Comparison of ENCODE assay signal across 6 worm cellular contexts in the genomic region with DNA sequence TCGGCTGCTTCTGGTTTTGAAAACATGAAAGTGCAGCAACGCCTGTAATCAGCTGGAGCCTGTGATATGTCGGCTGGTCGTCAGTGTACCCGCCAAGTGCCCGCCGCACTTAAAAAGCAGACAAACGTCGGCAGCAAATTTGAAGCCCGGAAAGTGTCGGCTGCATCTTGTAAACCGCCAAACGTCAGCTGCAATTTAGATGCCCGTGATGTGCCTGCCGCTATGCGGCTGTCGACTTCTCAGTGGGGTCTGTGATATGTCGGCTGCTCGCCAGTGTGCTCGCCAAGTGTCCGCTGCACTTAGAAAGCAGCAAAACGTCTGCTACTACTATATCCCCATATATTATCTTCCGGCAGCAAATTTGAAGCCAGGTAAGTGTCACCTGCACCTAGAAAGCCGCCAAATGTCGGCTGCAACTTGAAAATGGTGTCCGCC.
TF ChIP-seq lines count a peak whose summit lies in the region.

No protein-coding gene starts in this region.

TF ChIP-seq in whole organism, L1 larva, 84 proteins besides CTCF, POLR2A, EP300 and RAD21:
- TF ChIP-seq snpc-4 (tag; optimal IDR thresholded peaks at IDR 0.05; lab: Kevin White, UChicago) = peak; percentile 2
- no peak for TF ChIP-seq nhr-84 (tag; optimal IDR thresholded peaks at IDR 0.05; lab: Kevin White, UChicago)

TF ChIP-seq in whole organism, L2 larva, 48 proteins besides CTCF, POLR2A, EP300 and RAD21 (continues in another document):
- peak; percentile 22 for TF ChIP-seq Y55F3AM.14 (GFP tag; optimal IDR thresholded peaks at IDR 0.05; lab: Kevin White, UChicago)
- peak; percentile 52 for TF ChIP-seq snpc-4 (tag; optimal IDR thresholded peaks at IDR 0.05; lab: Kevin White, UChicago)
- TF ChIP-seq dmd-4 (tag; optimal IDR thresholded peaks at IDR 0.05; lab: Kevin White, UChicago) = no peak
- peak; percentile 3 for TF ChIP-seq lin-13 (GFP tag; optimal IDR thresholded peaks at IDR 0.05; lab: Kevin White, UChicago)
- TF ChIP-seq unc-39 (tag; optimal IDR thresholded peaks at IDR 0.05; lab: Kevin White, UChicago) = no peak
- TF ChIP-seq nhr-23 (tag; optimal IDR thresholded peaks at IDR 0.05; lab: Kevin White, UChicago) = no peak
- TF ChIP-seq sem-4 (tag; optimal IDR thresholded peaks at IDR 0.05; lab: Kevin White, UChicago) = no peak
- TF ChIP-seq crh-2 (tag; optimal IDR thresholded peaks at IDR 0.05; lab: Kevin White, UChicago) = no peak
- TF ChIP-seq nhr-21 (tag; optimal IDR thresholded peaks at IDR 0.05; lab: Kevin White, UChicago) = no peak
- TF ChIP-seq unc-62 (GFP tag; optimal IDR thresholded peaks at IDR 0.05; lab: Kevin White, UChicago) = no peak
- TF ChIP-seq mbf-1 (tag; optimal IDR thresholded peaks at IDR 0.05; lab: Kevin White, UChicago) = no peak
- TF ChIP-seq peb-1 (tag; optimal IDR thresholded peaks at IDR 0.05; lab: Kevin White, UChicago) = no peak
- TF ChIP-seq nhr-10 (tag; optimal IDR thresholded peaks at IDR 0.05; lab: Kevin White, UChicago) = no peak
- no peak for TF ChIP-seq mdl-1 (tag; optimal IDR thresholded peaks at IDR 0.05; lab: Kevin White, UChicago)
- TF ChIP-seq blmp-1 (tag; optimal IDR thresholded peaks at IDR 0.05; lab: Kevin White, UChicago; ENCODE audit: insufficient read depth) = no peak
- no peak for TF ChIP-seq ZK546.5 (tag; optimal IDR thresholded peaks at IDR 0.05; lab: Kevin White, UChicago)
- TF ChIP-seq ztf-1 (GFP tag; conservative IDR thresholded peaks at IDR 0.05; lab: Robert Waterston, UW) = no peak
- TF ChIP-seq nhr-11 (tag; optimal IDR thresholded peaks at IDR 0.05; lab: Kevin White, UChicago) = no peak

TF ChIP-seq in whole organism, L3 larva, 47 proteins besides CTCF, POLR2A, EP300 and RAD21:
- TF ChIP-seq nhr-67 (tag; optimal IDR thresholded peaks at IDR 0.05; lab: Kevin White, UChicago) (no peak), snpc-4 (tag; optimal IDR thresholded peaks at IDR 0.05; lab: Kevin White, UChicago) (peak; percentile 24), ZK546.5 (tag; optimal IDR thresholded peaks at IDR 0.05; lab: Kevin White, UChicago) (no peak), hmg-11 (tag; optimal IDR thresholded peaks at IDR 0.05; lab: Kevin White, UChicago) (no peak), nhr-77 (tag; optimal IDR thresholded peaks at IDR 0.05; lab: Kevin White, UChicago) (no peak)
TF ChIP-seq in whole organism, L3 larva: peak in this region for 1.

TF ChIP-seq in whole organism, L4 larva, 104 proteins besides CTCF, POLR2A, EP300 and RAD21 (continues in another document):
- TF ChIP-seq ceh-62 (tag; optimal IDR thresholded peaks at IDR 0.05; lab: Kevin White, UChicago) (no peak), F44E2.7 (GFP tag; IDR thresholded peaks at IDR 0.05; lab: Robert Waterston, UW) (no peak), lin-1 (GFP tag; IDR thresholded peaks at IDR 0.05; lab: Robert Waterston, UW) (no peak), zfp-3 (GFP tag; conservative IDR thresholded peaks at IDR 0.05; lab: Robert Waterston, UW) (0 out of 2 replicates have a peak, but pooled peaks have one; percentile 53), zfp-2 (tag; optimal IDR thresholded peaks at IDR 0.05; lab: Kevin White, UChicago) (no peak), lsy-2 (tag; optimal IDR thresholded peaks at IDR 0.05; lab: Kevin White, UChicago) (no peak), aha-1 (tag; lab: Kevin White, UChicago) (peak; percentile 72), ces-1 (GFP tag; optimal IDR thresholded peaks at IDR 0.05; lab: Kevin White, UChicago) (no peak), gei-8 (GFP tag; optimal IDR thresholded peaks at IDR 0.05; lab: Kevin White, UChicago) (no peak), unc-62 (GFP tag; optimal IDR thresholded peaks at IDR 0.05 in 1 of 2; lab: Kevin White, UChicago) (no peak), unc-62 (tag; optimal IDR thresholded peaks at IDR 0.05; lab: Kevin White, UChicago) (no peak), attf-4 (tag; optimal IDR thresholded peaks at IDR 0.05; lab: Kevin White, UChicago) (no peak), lim-7 (GFP tag; IDR thresholded peaks at IDR 0.05; lab: Robert Waterston, UW) (no peak), ctbp-1 (GFP tag; IDR thresholded peaks at IDR 0.05; lab: Robert Waterston, UW) (no peak), ceh-82 (tag; optimal IDR thresholded peaks at IDR 0.05; lab: Kevin White, UChicago) (no peak), ZK337.2 (GFP tag; IDR thresholded peaks at IDR 0.05; lab: Robert Waterston, UW) (no peak), jun-1 (tag; optimal IDR thresholded peaks at IDR 0.05; lab: Kevin White, UChicago) (no peak), nhr-25 (tag; optimal IDR thresholded peaks at IDR 0.05; lab: Kevin White, UChicago; ENCODE audit: borderline replicate concordance, insufficient read depth) (no peak), nhr-48 (tag; optimal IDR thresholded peaks at IDR 0.05; lab: Kevin White, UChicago) (no peak), lin-29 (GFP tag; IDR thresholded peaks at IDR 0.05; lab: Robert Waterston, UW) (no peak), F37D6.2 (tag; optimal IDR thresholded peaks at IDR 0.05; lab: Kevin White, UChicago) (no peak), spr-3 (GFP tag; optimal IDR thresholded peaks at IDR 0.05; lab: Kevin White, UChicago) (no peak)

TF ChIP-seq in whole organism, midembryonic, 9 proteins besides CTCF, POLR2A, EP300 and RAD21:
- 0 out of 2 replicates have a peak, but pooled peaks have one; percentile 12 for TF ChIP-seq klf-2 (GFP tag; conservative IDR thresholded peaks at IDR 0.05; lab: Robert Waterston, UW)
- TF ChIP-seq ztf-23 (GFP tag; IDR thresholded peaks at IDR 0.05; lab: Robert Waterston, UW) = no peak
- no peak for TF ChIP-seq ztf-29 (GFP tag; IDR thresholded peaks at IDR 0.05; lab: Robert Waterston, UW)

TF ChIP-seq in whole organism, young adult, 124 proteins besides CTCF, POLR2A, EP300 and RAD21:
- TF ChIP-seq sea-2 (GFP tag; IDR thresholded peaks at IDR 0.05; lab: Robert Waterston, UW) (peak; percentile 21; the same call in 1 of the 2 replicates), madf-3 (GFP tag; IDR thresholded peaks at IDR 0.05; lab: Robert Waterston, UW) (no peak), ztf-28 (GFP tag; IDR thresholded peaks at IDR 0.05; lab: Robert Waterston, UW) (0 out of 2 replicates have a peak, but pooled peaks have one; percentile 30), F57A8.1 (GFP tag; optimal IDR thresholded peaks at IDR 0.05; lab: Kevin White, UChicago) (peak; percentile 37), hmg-20 (GFP tag; IDR thresholded peaks at IDR 0.05; lab: Robert Waterston, UW) (no peak), F23B12.7 (tag; optimal IDR thresholded peaks at IDR 0.05; lab: Kevin White, UChicago; ENCODE audit: insufficient read depth) (no peak), rcor-1 (GFP tag; IDR thresholded peaks at IDR 0.05; lab: Robert Waterston, UW) (no peak), tlf-1 (GFP tag; optimal IDR thresholded peaks at IDR 0.05; lab: Kevin White, UChicago) (no peak), mcd-1 (GFP tag; IDR thresholded peaks at IDR 0.05; lab: Robert Waterston, UW) (peak; percentile 30; the same call in 1 of the 2 replicates), Y95B8A.8 (GFP tag; IDR thresholded peaks at IDR 0.05; lab: Robert Waterston, UW) (no peak), D2030.7 (GFP tag; IDR thresholded peaks at IDR 0.05; lab: Robert Waterston, UW) (no peak), lir-1 (GFP tag; conservative IDR thresholded peaks at IDR 0.05; lab: Robert Waterston, UW) (no peak), gei-17 (GFP tag; optimal IDR thresholded peaks at IDR 0.05; lab: Kevin White, UChicago) (no peak), egrh-3 (GFP tag; IDR thresholded peaks at IDR 0.05; lab: Robert Waterston, UW) (peak; percentile 39; the same call in 1 of the 2 replicates), lin-54 (GFP tag; optimal IDR thresholded peaks at IDR 0.05; lab: Kevin White, UChicago) (peak; percentile 5), dox-1 (GFP tag; IDR thresholded peaks at IDR 0.05; lab: Robert Waterston, UW) (0 out of 2 replicates have a peak, but pooled peaks have one; percentile 41), cebp-2 (GFP tag; IDR thresholded peaks at IDR 0.05; lab: Robert Waterston, UW) (0 out of 2 replicates have a peak, but pooled peaks have one; percentile 40), F39B2.1 (GFP tag; IDR thresholded peaks at IDR 0.05; lab: Robert Waterston, UW) (peak; percentile 37; the same call in 1 of the 2 replicates), bed-2 (GFP tag; IDR thresholded peaks at IDR 0.05; lab: Robert Waterston, UW) (peak; percentile 43; the same call in 1 of the 2 replicates), chd-7 (tag; optimal IDR thresholded peaks at IDR 0.05; lab: Kevin White, UChicago) (peak; percentile 59), F52B5.7 (tag; optimal IDR thresholded peaks at IDR 0.05; lab: Kevin White, UChicago) (peak; percentile 57), lin-26 (GFP tag; IDR thresholded peaks at IDR 0.05; lab: Robert Waterston, UW) (peak; percentile 52; the same call in 1 of the 2 replicates), snpc-4 (GFP tag; optimal IDR thresholded peaks at IDR 0.05; lab: Kevin White, UChicago) (no peak), snpc-4 (tag; optimal IDR thresholded peaks at IDR 0.05; lab: Kevin White, UChicago) (peak; percentile 7 to 82 (median 44)), efl-1 (GFP tag; optimal IDR thresholded peaks at IDR 0.05; lab: Kevin White, UChicago) (no peak), cebp-1 (GFP tag; IDR thresholded peaks at IDR 0.05; lab: Robert Waterston, UW) (no peak), cebp-1 (tag; optimal IDR thresholded peaks at IDR 0.05; lab: Kevin White, UChicago) (peak; percentile 50), zfh-2 (GFP tag; conservative IDR thresholded peaks at IDR 0.05; lab: Robert Waterston, UW) (peak; percentile 77), K12H6.12 (tag; optimal IDR thresholded peaks at IDR 0.05; lab: Kevin White, UChicago) (peak; percentile 36), sdz-38 (tag; optimal IDR thresholded peaks at IDR 0.05; lab: Kevin White, UChicago) (no peak), him-1 (tag; optimal IDR thresholded peaks at IDR 0.05; lab: Kevin White, UChicago) (no peak), somi-1 (GFP tag; optimal IDR thresholded peaks at IDR 0.05; lab: Kevin White, UChicago) (peak; percentile 33), hsf-1 (GFP tag; IDR thresholded peaks at IDR 0.05; lab: Robert Waterston, UW) (no peak)
